Worm (Caenorhabditis elegans) whole organism, young adult: ENCODE data around the gene patr-1.

Source experiments
- B0035.1 ChIP-seq: sonication (generic microtip); optimal IDR thresholded peaks from 2 replicates; lab custom pipeline; 2016; ENCODE audit warnings: missing genetic modification characterization, mild to moderate bottlenecking, missing compliant biosample characterization, missing genotype, missing genetic modification reagents
- B0261.1 ChIP-seq: sonication (generic microtip); optimal IDR thresholded peaks from 2 replicates; lab custom pipeline; 2016; ENCODE audit warnings: mild to moderate bottlenecking, missing genetic modification characterization, moderate library complexity, missing compliant biosample characterization
- C06A6.2 ChIP-seq: fragments of 200-800 bp; sonication (Bioruptor generic); conservative IDR thresholded peaks from 2 replicates; pipeline ENCODE4 v1.3.6; 2022; ENCODE audit warnings: missing genetic modification characterization, missing compliant biosample characterization
- F22D6.2 ChIP-seq: sonication (generic microtip); optimal IDR thresholded peaks from 2 replicates; lab custom pipeline; 2016; ENCODE audit warnings: mild to moderate bottlenecking, missing genetic modification characterization, missing compliant biosample characterization
- F33H1.4 ChIP-seq: fragments of 200-800 bp; sonication (Bioruptor generic); IDR thresholded peaks from 2 replicates; pipeline ENCODE4 v1.3.6; 2022; ENCODE audit warnings: missing genetic modification reagents, missing genetic modification characterization, missing compliant biosample characterization
- F39B2.1 ChIP-seq: fragments of 200-800 bp; sonication (Bioruptor generic); IDR thresholded peaks from 2 replicates; pipeline ENCODE4 v1.3.6; 2022; ENCODE audit warnings: missing genetic modification reagents, missing genetic modification characterization, missing compliant biosample characterization
- F55B11.4 ChIP-seq: sonication (generic microtip); optimal IDR thresholded peaks from 2 replicates; lab custom pipeline; 2016; ENCODE audit warnings: missing compliant biosample characterization, missing genetic modification characterization, borderline replicate concordance; ENCODE audit not compliant: insufficient read depth
- F57A8.1 ChIP-seq: fragments of 200-800 bp; sonication (Bioruptor generic); optimal IDR thresholded peaks from 2 replicates; lab custom pipeline; 2018; ENCODE audit warnings: mild to moderate bottlenecking, missing genetic modification characterization, moderate library complexity, missing compliant biosample characterization
- T26A5.8 ChIP-seq: sonication (generic microtip); optimal IDR thresholded peaks from 2 replicates; lab custom pipeline; 2016; ENCODE audit warnings: missing genetic modification characterization, missing compliant biosample characterization
- Y53F4B.3 ChIP-seq: fragments of 200-800 bp; sonication (Bioruptor generic); IDR thresholded peaks from 2 replicates; pipeline ENCODE4 v1.3.6; 2022; ENCODE audit warnings: missing genetic modification reagents, missing genetic modification characterization, missing compliant biosample characterization
- Y56A3A.18 ChIP-seq: fragments of 200-800 bp; sonication (Bioruptor generic); IDR thresholded peaks from 2 replicates; pipeline ENCODE4 v1.3.6; 2022; ENCODE audit warnings: missing genetic modification reagents, missing genetic modification characterization, missing compliant biosample characterization
- Y79H2A.3 ChIP-seq: fragments of 200-800 bp; sonication (Bioruptor generic); conservative IDR thresholded peaks from 2 replicates; pipeline ENCODE4 v1.3.6; 2022; ENCODE audit warnings: missing genetic modification reagents, missing genetic modification characterization, missing compliant biosample characterization
- ZK185.1 ChIP-seq: sonication (generic microtip); optimal IDR thresholded peaks from 2 replicates; lab custom pipeline; 2016; ENCODE audit warnings: mild to moderate bottlenecking, missing genetic modification characterization, missing compliant biosample characterization; ENCODE audit not compliant: poor library complexity, severe bottlenecking
- akir-1 ChIP-seq: fragments of 200-800 bp; sonication (Bioruptor generic); optimal IDR thresholded peaks from 2 replicates; lab custom pipeline; 2018; ENCODE audit warnings: mild to moderate bottlenecking, missing genetic modification characterization, moderate library complexity, missing compliant biosample characterization
- atf-7 ChIP-seq: sonication (generic microtip); optimal IDR thresholded peaks from 2 replicates; lab custom pipeline; 2017; ENCODE audit warnings: mild to moderate bottlenecking, missing genetic modification characterization, missing compliant biosample characterization
- athp-1 ChIP-seq: sonication (generic microtip); optimal IDR thresholded peaks from 2 replicates; lab custom pipeline; 2017; ENCODE audit warnings: mild to moderate bottlenecking, missing genetic modification characterization, missing compliant biosample characterization
- ccch-3 ChIP-seq: fragments of 200-800 bp; sonication (Bioruptor generic); optimal IDR thresholded peaks from 2 replicates; lab custom pipeline; 2018; ENCODE audit warnings: mild to moderate bottlenecking, missing genetic modification characterization, missing compliant biosample characterization
- cebp-1 ChIP-seq, 2 experiments: fragments of 200-800 bp in 1 of 2; sonication (Bioruptor generic) in 1 of 2; sonication (generic microtip) in 1 of 2; IDR thresholded peaks in 1 of 2; optimal IDR thresholded peaks in 1 of 2; 2 replicates each; pipeline versions ENCODE4 v1.3.6 to Lab custom; 2017 to 2022; ENCODE audit warnings: missing compliant biosample characterization in 2 of 2, missing genetic modification characterization in 2 of 2, mild to moderate bottlenecking in 1 of 2, missing genetic modification reagents in 1 of 2, moderate library complexity in 1 of 2
- cebp-2 ChIP-seq: fragments of 200-800 bp; sonication (Bioruptor generic); IDR thresholded peaks from 2 replicates; pipeline ENCODE4 v1.3.6; 2022; ENCODE audit warnings: missing genetic modification characterization, missing compliant biosample characterization
- ceh-40 ChIP-seq: fragments of 200-800 bp; sonication (Bioruptor generic); IDR thresholded peaks from 2 replicates; pipeline ENCODE4 v1.3.6; 2022; ENCODE audit warnings: missing genetic modification characterization, missing compliant biosample characterization
- ceh-58 ChIP-seq: fragments of 200-800 bp; sonication (Bioruptor generic); IDR thresholded peaks from 2 replicates; pipeline ENCODE4 v1.3.6; 2022; ENCODE audit warnings: missing genetic modification characterization, missing compliant biosample characterization
- chd-7 ChIP-seq: sonication (generic microtip); optimal IDR thresholded peaks from 2 replicates; lab custom pipeline; 2016; ENCODE audit warnings: mild to moderate bottlenecking, missing genetic modification characterization, moderate library complexity, missing compliant biosample characterization
- dox-1 ChIP-seq: fragments of 200-800 bp; sonication (Bioruptor generic); IDR thresholded peaks from 2 replicates; pipeline ENCODE4 v1.3.6; 2022; ENCODE audit warnings: missing genetic modification reagents, missing genetic modification characterization, missing compliant biosample characterization
- dpff-1 ChIP-seq: sonication (generic microtip); optimal IDR thresholded peaks from 2 replicates; lab custom pipeline; 2017; ENCODE audit warnings: mild to moderate bottlenecking, missing genetic modification characterization, missing compliant biosample characterization
- efl-1 ChIP-seq: fragments of 150-350 bp; optimal IDR thresholded peaks from 2 replicates; lab custom pipeline; 2014; ENCODE audit warnings: missing biosample characterization, missing genetic modification reagents, missing genetic modification characterization
- egl-18 ChIP-seq: fragments of 200-800 bp; sonication (Bioruptor generic); IDR thresholded peaks from 2 replicates; pipeline ENCODE4 v1.3.6; 2022; ENCODE audit warnings: missing genetic modification reagents, missing genetic modification characterization, missing compliant biosample characterization
- egl-44 ChIP-seq: fragments of 200-800 bp; sonication (Bioruptor generic); IDR thresholded peaks from 2 replicates; pipeline ENCODE4 v1.3.6; 2022; ENCODE audit warnings: missing genetic modification reagents, missing genetic modification characterization, missing compliant biosample characterization
- gei-17 ChIP-seq: fragments of 200-800 bp; sonication (Bioruptor generic); optimal IDR thresholded peaks from 2 replicates; lab custom pipeline; 2018; ENCODE audit warnings: mild to moderate bottlenecking, missing genetic modification characterization, missing compliant biosample characterization
- hrde-1 ChIP-seq: sonication (generic microtip); optimal IDR thresholded peaks from 2 replicates; lab custom pipeline; 2016; ENCODE audit warnings: missing genetic modification characterization, mild to moderate bottlenecking, missing compliant biosample characterization, moderate library complexity, missing genotype, missing genetic modification reagents, borderline replicate concordance
- lin-54 ChIP-seq: fragments of 200-800 bp; sonication (Bioruptor generic); optimal IDR thresholded peaks from 2 replicates; lab custom pipeline; 2018; ENCODE audit warnings: mild to moderate bottlenecking, missing genetic modification characterization, missing compliant biosample characterization
- madf-8 ChIP-seq: fragments of 200-800 bp; sonication (Bioruptor generic); conservative IDR thresholded peaks from 2 replicates; pipeline ENCODE4 v1.3.6; 2022; ENCODE audit warnings: missing genetic modification reagents, missing genetic modification characterization, missing compliant biosample characterization
- mel-28 ChIP-seq: sonication (generic microtip); optimal IDR thresholded peaks from 2 replicates; lab custom pipeline; 2016; ENCODE audit warnings: borderline replicate concordance, mild to moderate bottlenecking, missing genetic modification characterization, missing compliant biosample characterization
- nhr-27 ChIP-seq: fragments of 200-800 bp; sonication (Bioruptor generic); optimal IDR thresholded peaks from 2 replicates; lab custom pipeline; 2018; ENCODE audit warnings: mild to moderate bottlenecking, missing genetic modification characterization, moderate library complexity, missing compliant biosample characterization
- nhr-80 ChIP-seq: sonication (generic microtip); optimal IDR thresholded peaks from 2 replicates; lab custom pipeline; 2016; ENCODE audit warnings: missing genetic modification characterization, missing compliant biosample characterization
- nhr-90 ChIP-seq: sonication (generic microtip); optimal IDR thresholded peaks from 2 replicates; lab custom pipeline; 2016; ENCODE audit warnings: missing genotype, mild to moderate bottlenecking, missing genetic modification characterization, missing compliant biosample characterization
- rcor-1 ChIP-seq: fragments of 200-800 bp; sonication (Bioruptor generic); IDR thresholded peaks from 2 replicates; pipeline ENCODE4 v1.3.6; 2022; ENCODE audit warnings: missing genetic modification reagents, missing genetic modification characterization, missing compliant biosample characterization
- rec-8 ChIP-seq, 2 experiments: sonication (generic microtip); optimal IDR thresholded peaks; 2 replicates each; lab custom pipeline; 2016; ENCODE audit warnings: mild to moderate bottlenecking in 2 of 2, missing genetic modification characterization in 2 of 2, missing genetic modification reagents in 2 of 2, missing genotype in 2 of 2, missing biosample characterization in 1 of 2, missing compliant biosample characterization in 1 of 2, moderate library complexity in 1 of 2
- repo-1 ChIP-seq: sonication (generic microtip); optimal IDR thresholded peaks from 2 replicates; lab custom pipeline; 2017; ENCODE audit warnings: mild to moderate bottlenecking, missing genetic modification characterization, missing compliant biosample characterization
- sdz-38 ChIP-seq: sonication (generic microtip); optimal IDR thresholded peaks from 2 replicates; lab custom pipeline; 2016; ENCODE audit warnings: missing genotype, missing genetic modification characterization, missing compliant biosample characterization
- snpc-1.1 ChIP-seq: sonication (generic microtip); optimal IDR thresholded peaks from 2 replicates; lab custom pipeline; 2017; ENCODE audit warnings: missing genetic modification characterization, mild to moderate bottlenecking, missing compliant biosample characterization, antibody characterized with exemption, moderate library complexity, missing genotype, missing genetic modification reagents; ENCODE audit not compliant: insufficient read depth
- snpc-3.4 ChIP-seq: sonication (generic microtip); optimal IDR thresholded peaks from 2 replicates; lab custom pipeline; 2017; ENCODE audit warnings: missing genetic modification characterization, mild to moderate bottlenecking, missing compliant biosample characterization, antibody characterized with exemption, moderate library complexity, missing genotype, missing genetic modification reagents
- sptf-2 ChIP-seq: fragments of 200-800 bp; sonication (Bioruptor generic); optimal IDR thresholded peaks from 2 replicates; lab custom pipeline; 2018; ENCODE audit warnings: mild to moderate bottlenecking, missing genetic modification characterization, missing compliant biosample characterization
- zim-3 ChIP-seq: sonication (generic microtip); optimal IDR thresholded peaks from 2 replicates; lab custom pipeline; 2017; ENCODE audit warnings: mild to moderate bottlenecking, missing genetic modification characterization, moderate library complexity, missing compliant biosample characterization
- ztf-3 ChIP-seq: fragments of 200-800 bp; sonication (Bioruptor generic); optimal IDR thresholded peaks from 2 replicates; lab custom pipeline; 2018; ENCODE audit warnings: mild to moderate bottlenecking, missing genetic modification characterization, missing compliant biosample characterization
- ztf-6 ChIP-seq: fragments of 200-800 bp; sonication (Bioruptor generic); IDR thresholded peaks from 2 replicates; pipeline ENCODE4 v1.3.6; 2022; ENCODE audit warnings: missing genetic modification reagents, missing genetic modification characterization, missing compliant biosample characterization

The patr-1 gene

DNA sequence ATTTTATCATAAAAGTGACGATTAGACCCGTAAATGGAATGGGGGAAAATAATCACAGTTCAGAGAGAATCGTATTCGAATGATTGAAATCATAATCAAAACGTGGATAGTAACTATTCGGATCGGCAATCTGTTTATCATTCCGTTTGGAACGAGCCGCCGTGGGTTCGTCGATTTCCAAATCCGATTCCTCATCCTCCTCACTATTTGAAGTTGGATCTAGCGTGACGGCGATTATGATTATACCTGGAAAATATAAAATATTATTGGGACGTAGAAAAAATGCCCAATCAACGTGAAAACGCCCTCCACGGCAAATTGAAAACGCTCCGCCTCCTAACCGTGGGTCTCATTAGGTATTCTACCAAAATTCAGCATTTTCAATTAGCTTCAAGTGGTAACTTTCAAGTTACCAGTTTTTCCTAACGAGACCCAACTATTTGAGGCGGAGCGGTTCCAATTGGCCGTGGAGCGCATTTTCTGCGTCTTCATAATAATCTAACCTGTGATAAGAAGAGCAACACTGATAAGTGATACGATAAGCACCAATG is 46.5 kb downstream of the patr-1 start (continued):
- TF ChIP-seq atf-7 (tag; lab: Kevin White, UChicago) (peak; percentile 20), repo-1 (tag; lab: Kevin White, UChicago) (peak; percentile 80), F57A8.1 (GFP tag; lab: Kevin White, UChicago) (no peak), C06A6.2 (no peak), F39B2.1 (no peak), gei-17 (peak; percentile 67), hrde-1 (no peak), ZK185.1 (tag; lab: Kevin White, UChicago) (peak; percentile 59), egl-44 (GFP tag; lab: Robert Waterston, UW) (no peak), athp-1 (peak; percentile 42), sdz-38 (tag; lab: Kevin White, UChicago) (no peak), T26A5.8 (tag; lab: Kevin White, UChicago) (peak; percentile 26), F33H1.4 (GFP tag; lab: Robert Waterston, UW) (no peak), nhr-90 (tag; lab: Kevin White, UChicago) (peak; percentile 48), dox-1 (GFP tag; lab: Robert Waterston, UW) (0 out of 2 replicates have a peak, but pooled peaks have one; percentile 33), efl-1 (GFP tag; lab: Kevin White, UChicago) (no peak), ceh-58 (GFP tag; lab: Robert Waterston, UW) (no peak), B0261.1 (no peak), ccch-3 (GFP tag; lab: Kevin White, UChicago) (no peak), Y53F4B.3 (GFP tag; lab: Robert Waterston, UW) (no peak), cebp-1 (GFP tag; IDR thresholded peaks at IDR 0.05; lab: Robert Waterston, UW) (no peak), cebp-1 (tag; optimal IDR thresholded peaks at IDR 0.05; lab: Kevin White, UChicago) (peak; percentile 42), F22D6.2 (tag; lab: Kevin White, UChicago) (no peak), nhr-27 (tag; lab: Kevin White, UChicago) (no peak), zim-3 (tag; lab: Kevin White, UChicago) (no peak), madf-8 (GFP tag; lab: Robert Waterston, UW) (no peak), Y56A3A.18 (GFP tag; lab: Robert Waterston, UW) (peak; percentile 61; the same call in 1 of the 2 replicates), cebp-2 (GFP tag; lab: Robert Waterston, UW) (no peak), sptf-2 (GFP tag; lab: Kevin White, UChicago) (no peak), F55B11.4 (tag; lab: Kevin White, UChicago) (no peak), ceh-40 (GFP tag; lab: Robert Waterston, UW) (no peak), rec-8 (tag; optimal IDR thresholded peaks at IDR 0.05; lab: Kevin White, UChicago) (no peak), snpc-1.1 (no peak), dpff-1 (tag; lab: Kevin White, UChicago) (no peak), egl-18 (GFP tag; lab: Robert Waterston, UW) (no peak), mel-28 (tag; lab: Kevin White, UChicago) (no peak), ztf-3 (GFP tag; lab: Kevin White, UChicago) (no peak), rcor-1 (GFP tag; lab: Robert Waterston, UW) (no peak), snpc-3.4 (tag; lab: Kevin White, UChicago) (no peak), lin-54 (no peak), akir-1 (GFP tag; lab: Kevin White, UChicago) (no peak), B0035.1 (tag; lab: Kevin White, UChicago) (no peak), ztf-6 (GFP tag; lab: Robert Waterston, UW) (no peak), chd-7 (tag; lab: Kevin White, UChicago) (peak; percentile 53), Y79H2A.3 (no peak), nhr-80 (peak; percentile 62)
